Fruit fly (Drosophila melanogaster) whole organism, adult: ENCODE results near the gene CG7548.

Experiments
- CG14711 ChIP-seq: fragments of 200-800 bp; sonication (Bioruptor generic); optimal IDR thresholded peaks from 2 replicates; lab custom pipeline; 2018; ENCODE audit warnings: missing biosample characterization, mild to moderate bottlenecking, missing genetic modification characterization, moderate library complexity
- CG1620 ChIP-seq: fragments of 200-800 bp; sonication (Bioruptor generic); optimal IDR thresholded peaks from 2 replicates; lab custom pipeline; 2016; ENCODE audit warnings: missing biosample characterization, missing genetic modification characterization
- CG33017 ChIP-seq: fragments of 200-800 bp; sonication (Bioruptor generic); optimal IDR thresholded peaks from 2 replicates; lab custom pipeline; 2018; ENCODE audit warnings: missing biosample characterization, mild to moderate bottlenecking, missing genetic modification characterization, moderate library complexity
- CG7045 ChIP-seq: fragments of 200-800 bp; sonication (Bioruptor generic); optimal IDR thresholded peaks from 2 replicates; lab custom pipeline; 2017; ENCODE audit warnings: missing biosample characterization, mild to moderate bottlenecking, missing genetic modification characterization
- Hr96 ChIP-seq: fragments of 200-800 bp; sonication (Bioruptor generic); optimal IDR thresholded peaks from 2 replicates; lab custom pipeline; 2016; ENCODE audit warnings: missing biosample characterization, missing genetic modification characterization
- kay ChIP-seq: fragments of 200-800 bp; sonication (Bioruptor generic); peaks from one replicate; lab custom pipeline; 2016; ENCODE audit warnings: missing biosample characterization, missing genetic modification characterization, borderline replicate concordance

dm6 chr3L:7465209-7465608, 40.8 kb downstream of the CG7548 start, which contains the start of the genes CG42660, CG42661 and Tsp66A:
- no peak for TF ChIP-seq CG7045 (GFP tag; lab: Kevin White, UChicago)
- no peak for TF ChIP-seq CG33017 (tag; lab: Kevin White, UChicago)
- no peak for TF ChIP-seq CG14711 (tag; lab: Kevin White, UChicago)
- TF ChIP-seq kay: no peak
- TF ChIP-seq CG1620 (GFP tag; lab: Kevin White, UChicago): no peak
- TF ChIP-seq Hr96 (GFP tag; lab: Kevin White, UChicago): no peak
